Worm (Caenorhabditis elegans) whole organism, midembryonic: ENCODE results near the gene E04F6.9.

Source experiments
- T22C8.4 ChIP-seq: fragments of 200-800 bp; sonication (Bioruptor generic); IDR thresholded peaks from 2 replicates; pipeline ENCODE4 v1.3.6; 2022; ENCODE audit warnings: missing genetic modification characterization, missing compliant biosample characterization
- cog-1 ChIP-seq: sonication (generic microtip); optimal IDR thresholded peaks from 2 replicates; lab custom pipeline; 2016; ENCODE audit warnings: missing genetic modification characterization, missing compliant biosample characterization
- flt-1 ChIP-seq: fragments of 200-800 bp; sonication (Bioruptor generic); IDR thresholded peaks from 2 replicates; pipeline ENCODE4 v1.3.6; 2022; ENCODE audit warnings: missing genetic modification characterization, missing compliant biosample characterization
- klf-2 ChIP-seq: fragments of 200-800 bp; sonication (Bioruptor generic); conservative IDR thresholded peaks from 2 replicates; pipeline ENCODE4 v1.3.6; 2022; ENCODE audit warnings: missing genetic modification reagents, missing genetic modification characterization, missing compliant biosample characterization
- med-1 ChIP-seq: sonication (generic microtip); optimal IDR thresholded peaks from 2 replicates; lab custom pipeline; 2017; ENCODE audit warnings: missing genetic modification characterization, mild to moderate bottlenecking, missing compliant biosample characterization, antibody characterized with exemption, missing genetic modification reagents; ENCODE audit not compliant: insufficient read depth
- ref-1 ChIP-seq: fragments of 200-800 bp; sonication (Bioruptor generic); conservative IDR thresholded peaks from 2 replicates; pipeline ENCODE4 v1.3.6; 2022; ENCODE audit warnings: missing genetic modification reagents, missing genetic modification characterization, missing compliant biosample characterization
- tab-1 ChIP-seq: fragments of 200-800 bp; sonication (Bioruptor generic); IDR thresholded peaks from 2 replicates; pipeline ENCODE4 v1.3.6; 2022; ENCODE audit warnings: missing genetic modification characterization, missing compliant biosample characterization
- ztf-23 ChIP-seq: fragments of 200-800 bp; sonication (Bioruptor generic); IDR thresholded peaks from 2 replicates; pipeline ENCODE4 v1.3.6; 2022; ENCODE audit warnings: missing genetic modification reagents, missing genetic modification characterization, missing compliant biosample characterization
- ztf-29 ChIP-seq: fragments of 200-800 bp; sonication (Bioruptor generic); IDR thresholded peaks from 2 replicates; pipeline ENCODE4 v1.3.6; 2022; ENCODE audit warnings: missing genetic modification reagents, missing genetic modification characterization, missing compliant biosample characterization

Gene E04F6.9

ce11 chrII:7236937-7237336 is 25.0 kb upstream of the E04F6.9 start:
- TF ChIP-seq klf-2 (GFP tag; lab: Robert Waterston, UW) = no peak
- TF ChIP-seq med-1 (GFP tag; lab: Kevin White, UChicago) = no peak
- no peak for TF ChIP-seq cog-1
- no peak for TF ChIP-seq ztf-23 (GFP tag; lab: Robert Waterston, UW)
- no peak for TF ChIP-seq T22C8.4
- no peak for TF ChIP-seq tab-1 (GFP tag; lab: Robert Waterston, UW)
- no peak for TF ChIP-seq flt-1

- TF ChIP-seq T22C8.4 (no peak), ref-1 (GFP tag; lab: Robert Waterston, UW) (no peak), cog-1 (no peak), klf-2 (GFP tag; lab: Robert Waterston, UW) (no peak), ztf-29 (GFP tag; lab: Robert Waterston, UW) (no peak), med-1 (GFP tag; lab: Kevin White, UChicago) (no peak), flt-1 (no peak), ztf-23 (GFP tag; lab: Robert Waterston, UW) (no peak), tab-1 (GFP tag; lab: Robert Waterston, UW) (no peak)
Observed at ce11 chrII:7233274-7233673, 21.3 kb upstream of the E04F6.9 start.

- TF ChIP-seq flt-1 (no peak), klf-2 (GFP tag; lab: Robert Waterston, UW) (no peak), tab-1 (GFP tag; lab: Robert Waterston, UW) (no peak), T22C8.4 (no peak), ref-1 (GFP tag; lab: Robert Waterston, UW) (no peak), cog-1 (no peak)
Observed at ce11 chrII:7232517-7232916, 20.6 kb upstream of the E04F6.9 start, which contains the start of gene ctsa-3.1. ctsa-3.1 (plus strand) TSS chrII:7232853.

ce11 chrII:7231951-7232350 is 20.0 kb upstream of the E04F6.9 start:
- TF ChIP-seq cog-1 (no peak), ztf-29 (GFP tag; lab: Robert Waterston, UW) (no peak), ref-1 (GFP tag; lab: Robert Waterston, UW) (no peak), klf-2 (GFP tag; lab: Robert Waterston, UW) (no peak), T22C8.4 (no peak), med-1 (GFP tag; lab: Kevin White, UChicago) (no peak), flt-1 (no peak), tab-1 (GFP tag; lab: Robert Waterston, UW) (no peak), ztf-23 (GFP tag; lab: Robert Waterston, UW) (no peak)

- no peak for TF ChIP-seq T22C8.4
- no peak for TF ChIP-seq ztf-23 (GFP tag; lab: Robert Waterston, UW)
- no peak for TF ChIP-seq ref-1 (GFP tag; lab: Robert Waterston, UW)
- no peak for TF ChIP-seq ztf-29 (GFP tag; lab: Robert Waterston, UW)
- no peak for TF ChIP-seq cog-1
Observed at ce11 chrII:7230684-7231083, 18.7 kb upstream of the E04F6.9 start.

- TF ChIP-seq med-1 (GFP tag; lab: Kevin White, UChicago) (no peak), flt-1 (no peak), ref-1 (GFP tag; lab: Robert Waterston, UW) (no peak), ztf-23 (GFP tag; lab: Robert Waterston, UW) (no peak), tab-1 (GFP tag; lab: Robert Waterston, UW) (no peak), cog-1 (no peak), ztf-29 (GFP tag; lab: Robert Waterston, UW) (no peak), T22C8.4 (no peak), klf-2 (GFP tag; lab: Robert Waterston, UW) (no peak)
Observed at ce11 chrII:7228646-7229200, 16.8 kb upstream of the E04F6.9 start, which contains the start of gene F32A5.4. F32A5.4 (plus strand) TSS chrII:7229150.

ce11 chrII:7225864-7226522 is 14.0 kb upstream of the E04F6.9 start, which contains the start of gene clh-3:
clh-3 (minus strand) TSS chrII:7225914.
- TF ChIP-seq cog-1 = no peak

- TF ChIP-seq ztf-29 (GFP tag; lab: Robert Waterston, UW) = no peak
- TF ChIP-seq klf-2 (GFP tag; lab: Robert Waterston, UW) = no peak
- TF ChIP-seq ztf-23 (GFP tag; lab: Robert Waterston, UW) = no peak
- TF ChIP-seq flt-1 = no peak
- no peak for TF ChIP-seq T22C8.4
- no peak for TF ChIP-seq cog-1
- TF ChIP-seq med-1 (GFP tag; lab: Kevin White, UChicago) = no peak
Observed at ce11 chrII:7224074-7224473, 12.1 kb upstream of the E04F6.9 start.

ce11 chrII:7217047-7217446 is 5.1 kb upstream of the E04F6.9 start, which contains the start of gene E04F6.10:
E04F6.10 (minus strand) TSS chrII:7217147.
- TF ChIP-seq ztf-23 (GFP tag; lab: Robert Waterston, UW) = no peak
- no peak for TF ChIP-seq ref-1 (GFP tag; lab: Robert Waterston, UW)
- no peak for TF ChIP-seq tab-1 (GFP tag; lab: Robert Waterston, UW)
- TF ChIP-seq klf-2 (GFP tag; lab: Robert Waterston, UW) = no peak
- TF ChIP-seq T22C8.4 = no peak
- TF ChIP-seq ztf-29 (GFP tag; lab: Robert Waterston, UW) = no peak
- no peak for TF ChIP-seq cog-1
- no peak for TF ChIP-seq flt-1
- no peak for TF ChIP-seq med-1 (GFP tag; lab: Kevin White, UChicago)

ce11 chrII:7211280-7211679 is 679 bp downstream of the E04F6.9 start, which contains the start of gene E04F6.8:
E04F6.8 (minus strand) TSS chrII:7211380.
- TF ChIP-seq tab-1 (GFP tag; lab: Robert Waterston, UW) (no peak), ztf-23 (GFP tag; lab: Robert Waterston, UW) (no peak), cog-1 (no peak), klf-2 (GFP tag; lab: Robert Waterston, UW) (no peak), ref-1 (GFP tag; lab: Robert Waterston, UW) (no peak), med-1 (GFP tag; lab: Kevin White, UChicago) (no peak), ztf-29 (GFP tag; lab: Robert Waterston, UW) (no peak)
